Fruit fly (Drosophila melanogaster) whole organism, embryonic: ENCODE measurements around the gene CG46301.
A peak's percentile ranks its signal among the peaks of the same experiment; 100 is the strongest.

Experiments used
- Atf-2 ChIP-seq: fragments of 200-800 bp; sonication (Bioruptor generic); optimal IDR thresholded peaks from 2 replicates; lab custom pipeline; 2016; ENCODE audit warnings: missing biosample characterization, missing genetic modification characterization
- C15 ChIP-seq: fragments of 200-800 bp; sonication (Bioruptor generic); IDR thresholded peaks from 3 replicates; pipeline ENCODE4 v1.3.6; 2022; ENCODE audit warnings: missing biosample characterization, missing genetic modification characterization
- CG1024 ChIP-seq: fragments of 200-800 bp; sonication (Bioruptor generic); IDR thresholded peaks from 2 replicates; pipeline ENCODE4 v1.3.6; 2022; ENCODE audit warnings: missing biosample characterization, missing genetic modification characterization
- CG10321 ChIP-seq: fragments of 200-800 bp; sonication (Bioruptor generic); IDR thresholded peaks from 2 replicates; pipeline ENCODE4 v1.3.6; 2022; ENCODE audit warnings: missing biosample characterization, missing genetic modification characterization
- CG10565 ChIP-seq: fragments of 200-800 bp; sonication (Bioruptor generic); optimal IDR thresholded peaks from 3 replicates; lab custom pipeline; 2016; ENCODE audit warnings: missing biosample characterization, mild to moderate bottlenecking, missing genetic modification characterization
- CG12236 ChIP-seq: fragments of 200-800 bp; sonication (Bioruptor generic); optimal IDR thresholded peaks from 2 replicates; lab custom pipeline; 2016; ENCODE audit warnings: missing biosample characterization, missing genetic modification characterization
- CG12299 ChIP-seq: fragments of 200-800 bp; sonication (Bioruptor generic); optimal IDR thresholded peaks from 2 replicates; lab custom pipeline; 2018; ENCODE audit warnings: missing biosample characterization, mild to moderate bottlenecking, missing genetic modification characterization
- CG13296 ChIP-seq: fragments of 200-800 bp; sonication (Bioruptor generic); optimal IDR thresholded peaks from 3 replicates; lab custom pipeline; 2018; ENCODE audit warnings: missing biosample characterization, mild to moderate bottlenecking, missing genetic modification characterization
- CG14860 ChIP-seq: fragments of 200-800 bp; sonication (Bioruptor generic); IDR thresholded peaks from 3 replicates; pipeline ENCODE4 v1.3.6; 2022; ENCODE audit warnings: missing biosample characterization, missing genetic modification characterization; ENCODE audit not compliant: partially characterized antibody
- CG15073 ChIP-seq: fragments of 200-800 bp; sonication (Bioruptor generic); optimal IDR thresholded peaks from 2 replicates; lab custom pipeline; 2016; ENCODE audit warnings: missing biosample characterization, missing genetic modification characterization
- CG1529 ChIP-seq: fragments of 200-800 bp; sonication (Bioruptor generic); optimal IDR thresholded peaks from 3 replicates; lab custom pipeline; 2018; ENCODE audit warnings: missing biosample characterization, missing genetic modification characterization
- CG16779 ChIP-seq: fragments of 200-800 bp; sonication (Bioruptor generic); IDR thresholded peaks from 2 replicates; pipeline ENCODE4 v1.3.6; 2022; ENCODE audit warnings: missing biosample characterization, missing genetic modification characterization
- CG34376 ChIP-seq: fragments of 200-800 bp; sonication (Bioruptor generic); optimal IDR thresholded peaks from 2 replicates; lab custom pipeline; 2018; ENCODE audit warnings: missing biosample characterization, mild to moderate bottlenecking, missing genetic modification characterization
- CG4424 ChIP-seq: fragments of 200-800 bp; sonication (Bioruptor generic); optimal IDR thresholded peaks from 3 replicates; lab custom pipeline; 2016; ENCODE audit warnings: missing biosample characterization, missing genetic modification characterization
- CG4617 ChIP-seq: fragments of 200-800 bp; sonication (Bioruptor generic); optimal IDR thresholded peaks from 3 replicates; lab custom pipeline; 2016; ENCODE audit warnings: missing biosample characterization, missing genetic modification characterization, borderline replicate concordance
- CG4707 ChIP-seq: fragments of 200-800 bp; sonication (Bioruptor generic); optimal IDR thresholded peaks from 2 replicates; lab custom pipeline; 2018; ENCODE audit warnings: missing biosample characterization, mild to moderate bottlenecking, missing genetic modification characterization, moderate library complexity
- CG6813 ChIP-seq: fragments of 200-800 bp; sonication (Bioruptor generic); optimal IDR thresholded peaks from 2 replicates; lab custom pipeline; 2017; ENCODE audit warnings: missing biosample characterization, missing genetic modification characterization, mild to moderate bottlenecking, moderate library complexity, missing genetic modification reagents
- Camta ChIP-seq: fragments of 200-800 bp; sonication (Bioruptor generic); optimal IDR thresholded peaks from 2 replicates; lab custom pipeline; 2016; ENCODE audit warnings: missing biosample characterization, missing genetic modification characterization
- Dad ChIP-seq: fragments of 200-800 bp; sonication (Bioruptor generic); optimal IDR thresholded peaks from 3 replicates; lab custom pipeline; 2016; ENCODE audit warnings: missing biosample characterization, missing genetic modification characterization
- E2f2 ChIP-seq: fragments of 200-800 bp; sonication (Bioruptor generic); IDR thresholded peaks from 2 replicates; pipeline ENCODE4 v1.3.6; 2022; ENCODE audit warnings: missing biosample characterization, missing genetic modification characterization
- Gug ChIP-seq: fragments of 200-800 bp; sonication (Bioruptor generic); IDR thresholded peaks from 4 replicates; pipeline ENCODE4 v1.3.6; 2022; ENCODE audit warnings: missing biosample characterization, missing genetic modification characterization
- HLHmδ ChIP-seq: fragments of 200-800 bp; sonication (Bioruptor generic); optimal IDR thresholded peaks from 2 replicates; lab custom pipeline; 2018; ENCODE audit warnings: missing biosample characterization, mild to moderate bottlenecking, missing genetic modification characterization, moderate library complexity
- Poxn ChIP-seq: fragments of 200-800 bp; sonication (Bioruptor generic); IDR thresholded peaks from 2 replicates; pipeline ENCODE4 v1.3.6; 2022; ENCODE audit warnings: missing biosample characterization, missing genetic modification characterization
- Rx ChIP-seq: fragments of 200-800 bp; sonication (Bioruptor generic); IDR thresholded peaks from 2 replicates; pipeline ENCODE4 v1.3.6; 2022; ENCODE audit warnings: missing biosample characterization, missing genetic modification characterization
- Sin3A ChIP-seq: fragments of >200 bp; optimal IDR thresholded peaks from 2 replicates; lab custom pipeline; 2018
- cas ChIP-seq: fragments of 200-800 bp; sonication (Bioruptor generic); IDR thresholded peaks from 2 replicates; pipeline ENCODE4 v1.3.6; 2022; ENCODE audit warnings: missing biosample characterization, missing genetic modification characterization
- ci ChIP-seq: fragments of 200-800 bp; sonication (Bioruptor generic); IDR thresholded peaks from 3 replicates; pipeline ENCODE4 v1.3.6; 2022; ENCODE audit warnings: missing biosample characterization, missing genetic modification characterization
- da ChIP-seq: fragments of 200-800 bp; sonication (Bioruptor generic); optimal IDR thresholded peaks from 2 replicates; lab custom pipeline; 2016; ENCODE audit warnings: missing biosample characterization, missing genetic modification characterization
- danr ChIP-seq: fragments of 200-800 bp; sonication (Bioruptor generic); IDR thresholded peaks from 2 replicates; pipeline ENCODE4 v1.3.6; 2022; ENCODE audit warnings: missing biosample characterization, missing genetic modification characterization
- disco-r ChIP-seq: fragments of 200-800 bp; sonication (Bioruptor generic); optimal IDR thresholded peaks from 2 replicates; lab custom pipeline; 2016; ENCODE audit warnings: missing biosample characterization, missing genetic modification characterization
- en ChIP-seq: fragments of 200-800 bp; sonication (Bioruptor generic); optimal IDR thresholded peaks from 2 replicates; lab custom pipeline; 2016; ENCODE audit warnings: missing biosample characterization, missing genetic modification characterization
- esg ChIP-seq: fragments of 200-800 bp; sonication (Bioruptor generic); conservative IDR thresholded peaks from 2 replicates; pipeline ENCODE4 v1.3.6; 2022; ENCODE audit warnings: missing biosample characterization, missing genetic modification characterization
- ewg ChIP-seq: fragments of 200-800 bp; sonication (Bioruptor generic); optimal IDR thresholded peaks from 3 replicates; lab custom pipeline; 2017; ENCODE audit warnings: mild to moderate bottlenecking, missing biosample characterization, missing genetic modification reagents, missing genetic modification characterization
- fd96Cb ChIP-seq: fragments of 200-800 bp; sonication (Bioruptor generic); optimal IDR thresholded peaks from 2 replicates; lab custom pipeline; 2018; ENCODE audit warnings: missing biosample characterization, mild to moderate bottlenecking, missing genetic modification characterization, moderate library complexity
- gcm ChIP-seq: fragments of 200-800 bp; sonication (Bioruptor generic); optimal IDR thresholded peaks from 2 replicates; lab custom pipeline; 2019; ENCODE audit warnings: missing biosample characterization, mild to moderate bottlenecking, missing genetic modification characterization, moderate library complexity
- jigr1 ChIP-seq: fragments of 200-800 bp; sonication (Bioruptor generic); IDR thresholded peaks from 3 replicates; pipeline ENCODE4 v1.3.6; 2022; ENCODE audit warnings: missing biosample characterization, missing genetic modification characterization
- lab ChIP-seq: fragments of 200-800 bp; sonication (Bioruptor generic); optimal IDR thresholded peaks from 3 replicates; lab custom pipeline; 2017; ENCODE audit warnings: missing biosample characterization, missing genetic modification characterization, mild to moderate bottlenecking, moderate library complexity, missing genetic modification reagents
- nom ChIP-seq: fragments of 200-800 bp; sonication (Bioruptor generic); optimal IDR thresholded peaks from 2 replicates; lab custom pipeline; 2017; ENCODE audit warnings: missing biosample characterization, missing genetic modification characterization, mild to moderate bottlenecking, moderate library complexity, missing genetic modification reagents
- pfk ChIP-seq: fragments of 200-800 bp; sonication (Bioruptor generic); optimal IDR thresholded peaks from 2 replicates; lab custom pipeline; 2018; ENCODE audit warnings: missing biosample characterization, mild to moderate bottlenecking, missing genetic modification characterization, moderate library complexity
- pho ChIP-seq: fragments of 200-800 bp; sonication (Bioruptor generic); optimal IDR thresholded peaks from 2 replicates; lab custom pipeline; 2016; ENCODE audit warnings: missing biosample characterization, missing genetic modification characterization
- pnt ChIP-seq: fragments of 200-800 bp; sonication (Bioruptor generic); optimal IDR thresholded peaks from 3 replicates; lab custom pipeline; 2016; ENCODE audit warnings: missing biosample characterization, missing genetic modification characterization
- pzg ChIP-seq: fragments of 200-800 bp; sonication (Bioruptor generic); optimal IDR thresholded peaks from 3 replicates; lab custom pipeline; 2018; ENCODE audit warnings: missing biosample characterization, mild to moderate bottlenecking, missing genetic modification characterization, moderate library complexity
- repo ChIP-seq: fragments of 200-800 bp; sonication (Bioruptor generic); optimal IDR thresholded peaks from 2 replicates; lab custom pipeline; 2016; ENCODE audit warnings: missing biosample characterization, missing genetic modification characterization
- sd ChIP-seq: fragments of 200-800 bp; sonication (Bioruptor generic); optimal IDR thresholded peaks from 3 replicates; lab custom pipeline; 2018; ENCODE audit warnings: missing biosample characterization, mild to moderate bottlenecking, missing genetic modification characterization, moderate library complexity
- sens-2 ChIP-seq: fragments of 200-800 bp; sonication (Bioruptor generic); IDR thresholded peaks from 2 replicates; pipeline ENCODE4 v1.3.6; 2022; ENCODE audit warnings: missing biosample characterization, missing genetic modification characterization
- sima ChIP-seq: fragments of 200-800 bp; sonication (Bioruptor generic); optimal IDR thresholded peaks from 2 replicates; lab custom pipeline; 2016; ENCODE audit warnings: missing biosample characterization, missing genetic modification characterization
- sob ChIP-seq: fragments of 200-800 bp; sonication (Bioruptor generic); IDR thresholded peaks from 2 replicates; pipeline ENCODE4 v1.3.6; 2022; ENCODE audit warnings: missing biosample characterization, missing genetic modification characterization
- stwl ChIP-seq: fragments of 200-800 bp; sonication (Bioruptor generic); optimal IDR thresholded peaks from 3 replicates; lab custom pipeline; 2018; ENCODE audit warnings: missing biosample characterization, mild to moderate bottlenecking, missing genetic modification characterization, moderate library complexity
- trh ChIP-seq: fragments of 200-800 bp; sonication (Bioruptor generic); optimal IDR thresholded peaks from 2 replicates; lab custom pipeline; 2016; ENCODE audit warnings: missing biosample characterization, missing genetic modification characterization
- vvl ChIP-seq: fragments of 200-800 bp; sonication (Bioruptor generic); IDR thresholded peaks from 2 replicates; pipeline ENCODE4 v1.3.6; 2022; ENCODE audit warnings: missing biosample characterization, missing genetic modification characterization
- wdn ChIP-seq: fragments of 200-800 bp; sonication (Bioruptor generic); IDR thresholded peaks from 2 replicates; pipeline ENCODE4 v1.3.6; 2022; ENCODE audit warnings: missing biosample characterization, missing genetic modification characterization
- wek ChIP-seq: fragments of 200-800 bp; sonication (Bioruptor generic); optimal IDR thresholded peaks from 3 replicates; lab custom pipeline; 2018; ENCODE audit warnings: missing biosample characterization, mild to moderate bottlenecking, missing genetic modification characterization, moderate library complexity

The CG46301 gene

dm6 chr2L:14141238-14141637, 37.3 kb downstream of the CG46301 start (continued):
- TF ChIP-seq da (GFP tag; lab: Kevin White, UChicago) (no peak), danr (GFP tag; lab: Robert Waterston, UW) (0 out of 2 replicates have a peak, but pooled peaks have one; percentile 21), disco-r (no peak), E2f2 (GFP tag; lab: Robert Waterston, UW) (0 out of 2 replicates have a peak, but pooled peaks have one; percentile 17), sima (GFP tag; lab: Kevin White, UChicago) (no peak), pho (no peak), CG10565 (GFP tag; lab: Kevin White, UChicago) (no peak), lab (GFP tag; lab: Kevin White, UChicago) (peak; percentile 76), CG10321 (GFP tag; lab: Robert Waterston, UW) (no peak), CG14860 (GFP tag; lab: Robert Waterston, UW) (no peak), sens-2 (GFP tag; lab: Robert Waterston, UW) (no peak), CG16779 (GFP tag; lab: Robert Waterston, UW) (no peak), CG12236 (GFP tag; lab: Kevin White, UChicago) (no peak), C15 (GFP tag; lab: Robert Waterston, UW) (no peak), Atf-2 (GFP tag; lab: Kevin White, UChicago) (no peak), sob (GFP tag; lab: Robert Waterston, UW) (peak; percentile 40; the same call in 1 of the 2 replicates), CG4617 (GFP tag; lab: Kevin White, UChicago) (no peak), gcm (GFP tag; lab: Kevin White, UChicago) (no peak), CG13296 (peak; percentile 57), Poxn (no peak), CG34376 (no peak), Dad (GFP tag; lab: Kevin White, UChicago) (no peak), en (no peak), stwl (no peak), fd96Cb (tag; lab: Kevin White, UChicago) (peak; percentile 2), ci (GFP tag; lab: Robert Waterston, UW) (peak; percentile 54; the same call in 1 of the 3 replicates), Camta (no peak), Rx (GFP tag; lab: Robert Waterston, UW) (0 out of 2 replicates have a peak, but pooled peaks have one; percentile 8), Sin3A (lab: Kevin White, UChicago) (no peak), cas (no peak), CG4424 (no peak), esg (GFP tag; lab: Robert Waterston, UW) (peak; percentile 27; the same call in 1 of the 2 replicates), CG4707 (GFP tag; lab: Kevin White, UChicago) (no peak), CG15073 (no peak), CG12299 (no peak), HLHmδ (GFP tag; lab: Kevin White, UChicago) (no peak), CG1529 (GFP tag; lab: Kevin White, UChicago) (peak; percentile 8), nom (GFP tag; lab: Kevin White, UChicago) (no peak), jigr1 (GFP tag; lab: Robert Waterston, UW) (no peak), trh (no peak), CG1024 (GFP tag; lab: Robert Waterston, UW) (no peak), ewg (GFP tag; lab: Kevin White, UChicago) (no peak), pfk (GFP tag; lab: Kevin White, UChicago) (no peak), pnt (no peak), sd (tag; lab: Kevin White, UChicago) (no peak), wek (GFP tag; lab: Kevin White, UChicago) (no peak), wdn (0 out of 2 replicates have a peak, but pooled peaks have one; percentile 20), Gug (0 out of 4 replicates have a peak, but pooled peaks have one; percentile 21), repo (GFP tag; lab: Kevin White, UChicago) (no peak), vvl (GFP tag; lab: Robert Waterston, UW) (0 out of 2 replicates have a peak, but pooled peaks have one; percentile 22), pzg (GFP tag; lab: Kevin White, UChicago) (no peak), CG6813 (no peak)
